Fruit fly (Drosophila melanogaster) whole organism, adult: ENCODE data around the gene CG34051.

Source experiments
- CG11617 ChIP-seq: fragments of 200-800 bp; sonication (Bioruptor generic); optimal IDR thresholded peaks from 2 replicates; lab custom pipeline; 2017; ENCODE audit warnings: mild to moderate bottlenecking, missing biosample characterization, missing genetic modification reagents, missing genetic modification characterization
- CG12768 ChIP-seq: fragments of 200-800 bp; sonication (Bioruptor generic); optimal IDR thresholded peaks from 2 replicates; lab custom pipeline; 2017; ENCODE audit warnings: missing biosample characterization, missing genetic modification characterization, mild to moderate bottlenecking, moderate library complexity, missing genetic modification reagents
- CG14711 ChIP-seq: fragments of 200-800 bp; sonication (Bioruptor generic); optimal IDR thresholded peaks from 2 replicates; lab custom pipeline; 2018; ENCODE audit warnings: missing biosample characterization, mild to moderate bottlenecking, missing genetic modification characterization, moderate library complexity
- CG1620 ChIP-seq: fragments of 200-800 bp; sonication (Bioruptor generic); optimal IDR thresholded peaks from 2 replicates; lab custom pipeline; 2016; ENCODE audit warnings: missing biosample characterization, missing genetic modification characterization
- CG33017 ChIP-seq: fragments of 200-800 bp; sonication (Bioruptor generic); optimal IDR thresholded peaks from 2 replicates; lab custom pipeline; 2018; ENCODE audit warnings: missing biosample characterization, mild to moderate bottlenecking, missing genetic modification characterization, moderate library complexity
- CG5204 ChIP-seq: fragments of 200-800 bp; sonication (Bioruptor generic); optimal IDR thresholded peaks from 2 replicates; lab custom pipeline; 2016; ENCODE audit warnings: missing biosample characterization, missing genetic modification characterization
- CG7045 ChIP-seq: fragments of 200-800 bp; sonication (Bioruptor generic); optimal IDR thresholded peaks from 2 replicates; lab custom pipeline; 2017; ENCODE audit warnings: missing biosample characterization, mild to moderate bottlenecking, missing genetic modification characterization
- CG7101 ChIP-seq: fragments of 200-800 bp; sonication (Bioruptor generic); optimal IDR thresholded peaks from 2 replicates; lab custom pipeline; 2018; ENCODE audit warnings: missing biosample characterization, mild to moderate bottlenecking, missing genetic modification characterization, moderate library complexity
- Clk ChIP-seq: fragments of 200-800 bp; sonication (Bioruptor generic); optimal IDR thresholded peaks from 2 replicates; lab custom pipeline; 2017; ENCODE audit warnings: missing biosample characterization, missing genetic modification characterization
- Crg-1 ChIP-seq: fragments of 200-800 bp; sonication (Bioruptor generic); optimal IDR thresholded peaks from 2 replicates; lab custom pipeline; 2016; ENCODE audit warnings: missing biosample characterization, missing genetic modification characterization
- Hr96 ChIP-seq: fragments of 200-800 bp; sonication (Bioruptor generic); optimal IDR thresholded peaks from 2 replicates; lab custom pipeline; 2016; ENCODE audit warnings: missing biosample characterization, missing genetic modification characterization
- Mnt ChIP-seq: fragments of 200-800 bp; sonication (Bioruptor generic); optimal IDR thresholded peaks from 2 replicates; lab custom pipeline; 2016; ENCODE audit warnings: missing biosample characterization, mild to moderate bottlenecking, missing genetic modification characterization
- bab1 ChIP-seq: fragments of 200-800 bp; sonication (Bioruptor generic); optimal IDR thresholded peaks from 3 replicates; lab custom pipeline; 2019; ENCODE audit warnings: missing biosample characterization, mild to moderate bottlenecking, missing genetic modification characterization, moderate library complexity
- cic ChIP-seq: fragments of 200-800 bp; sonication (Bioruptor generic); optimal IDR thresholded peaks from 2 replicates; lab custom pipeline; 2017; ENCODE audit warnings: missing biosample characterization, mild to moderate bottlenecking, missing genetic modification characterization, moderate library complexity
- cnc ChIP-seq, 2 experiments: fragments of >200 bp; optimal IDR thresholded peaks; 2 replicates each; lab custom pipeline; 2017
- kay ChIP-seq: fragments of 200-800 bp; sonication (Bioruptor generic); peaks from one replicate; lab custom pipeline; 2016; ENCODE audit warnings: missing biosample characterization, missing genetic modification characterization, borderline replicate concordance
- ovo ChIP-seq: fragments of 200-800 bp; sonication (Bioruptor generic); optimal IDR thresholded peaks from 2 replicates; lab custom pipeline; 2016; ENCODE audit warnings: missing biosample characterization, missing genetic modification characterization
- pad ChIP-seq: fragments of 200-800 bp; sonication (Bioruptor generic); optimal IDR thresholded peaks from 3 replicates; lab custom pipeline; 2017; ENCODE audit warnings: missing biosample characterization, missing genetic modification characterization, mild to moderate bottlenecking, moderate library complexity, missing genetic modification reagents
- tj ChIP-seq: fragments of 200-800 bp; sonication (Bioruptor generic); optimal IDR thresholded peaks from 3 replicates; lab custom pipeline; 2017; ENCODE audit warnings: missing biosample characterization, mild to moderate bottlenecking, missing genetic modification characterization, moderate library complexity
- toe ChIP-seq: fragments of 200-800 bp; sonication (Bioruptor generic); optimal IDR thresholded peaks from 2 replicates; lab custom pipeline; 2016; ENCODE audit warnings: missing biosample characterization, missing genetic modification characterization

The CG34051 gene

dm6 chr2L:19987875-19988665 is 27.2 kb upstream of the CG34051 start:
- TF ChIP-seq ovo (no peak), CG7045 (GFP tag; lab: Kevin White, UChicago) (no peak), Crg-1 (GFP tag; lab: Kevin White, UChicago) (no peak), Clk (no peak), tj (GFP tag; lab: Kevin White, UChicago) (no peak), Mnt (GFP tag; lab: Kevin White, UChicago) (no peak), CG7101 (no peak), CG11617 (GFP tag; lab: Kevin White, UChicago) (no peak), kay (no peak), pad (no peak), CG5204 (GFP tag; lab: Kevin White, UChicago) (no peak), cic (GFP tag; lab: Kevin White, UChicago) (no peak), bab1 (no peak), CG14711 (no peak), toe (no peak), CG1620 (GFP tag; lab: Kevin White, UChicago) (no peak), Hr96 (no peak), CG33017 (no peak)

- TF ChIP-seq bab1 (no peak), kay (no peak), cic (GFP tag; lab: Kevin White, UChicago) (peak; percentile 1), CG12768 (GFP tag; lab: Kevin White, UChicago) (no peak)
These were observed 6.6 kb upstream of the CG34051 start, which contains the start of gene Hf for dm6 chr2L:19967390-19967789. Gene Hf, minus strand, starts transcription at chr2L:19967685.

dm6 chr2L:19966410-19966809 is 5.6 kb upstream of the CG34051 start, which contains the start of gene OS9:
Gene OS9, minus strand, starts transcription at chr2L:19966510.
- TF ChIP-seq CG12768 (GFP tag; lab: Kevin White, UChicago): no peak
- no peak for TF ChIP-seq ovo
- TF ChIP-seq kay: no peak
- TF ChIP-seq tj (GFP tag; lab: Kevin White, UChicago): no peak
- TF ChIP-seq bab1: no peak
- no peak for TF ChIP-seq CG11617 (GFP tag; lab: Kevin White, UChicago)
- TF ChIP-seq CG14711: no peak
- no peak for TF ChIP-seq Clk
- no peak for TF ChIP-seq CG7045 (GFP tag; lab: Kevin White, UChicago)
- no peak for TF ChIP-seq cic (GFP tag; lab: Kevin White, UChicago)
- TF ChIP-seq toe: no peak

- TF ChIP-seq CG7101 (no peak), Crg-1 (GFP tag; lab: Kevin White, UChicago) (no peak), CG7045 (GFP tag; lab: Kevin White, UChicago) (no peak), toe (no peak), Mnt (GFP tag; lab: Kevin White, UChicago) (no peak), CG14711 (no peak), Clk (no peak), cic (GFP tag; lab: Kevin White, UChicago) (no peak), CG12768 (GFP tag; lab: Kevin White, UChicago) (no peak), CG1620 (GFP tag; lab: Kevin White, UChicago) (no peak)
These were observed 3.0 kb upstream of the CG34051 start, which contains the start of gene CG10680 for dm6 chr2L:19963836-19964235. Gene CG10680, plus strand, starts transcription at chr2L:19964136.

- TF ChIP-seq CG12768 (GFP tag; lab: Kevin White, UChicago) (no peak), Mnt (GFP tag; lab: Kevin White, UChicago) (no peak), kay (no peak), CG14711 (no peak), CG5204 (GFP tag; lab: Kevin White, UChicago) (no peak), Crg-1 (GFP tag; lab: Kevin White, UChicago) (no peak), ovo (no peak), pad (no peak), CG7045 (GFP tag; lab: Kevin White, UChicago) (no peak), Clk (no peak), cic (GFP tag; lab: Kevin White, UChicago) (no peak), CG33017 (no peak), Hr96 (no peak), cnc (optimal IDR thresholded peaks at IDR 0.05; lab: Kevin White, UChicago) (no peak), CG7101 (no peak), CG1620 (GFP tag; lab: Kevin White, UChicago) (no peak), toe (no peak)
These were observed 1.5 kb upstream of the CG34051 start, which contains the start of the genes CG13965 and CG16772 for dm6 chr2L:19962252-19962729. Gene CG13965, minus strand, starts transcription at chr2L:19962352. Gene CG16772, plus strand, starts transcription at chr2L:19962679.

- TF ChIP-seq CG1620 (GFP tag; lab: Kevin White, UChicago) (no peak), CG11617 (GFP tag; lab: Kevin White, UChicago) (no peak), CG5204 (GFP tag; lab: Kevin White, UChicago) (no peak), cic (GFP tag; lab: Kevin White, UChicago) (no peak), kay (no peak), CG7045 (GFP tag; lab: Kevin White, UChicago) (no peak), ovo (no peak), pad (no peak), Mnt (GFP tag; lab: Kevin White, UChicago) (no peak), CG14711 (no peak), CG7101 (no peak)
These were observed 755 bp upstream of the CG34051 start, which contains the start of gene CG42866 for dm6 chr2L:19961585-19961984. Gene CG42866, minus strand, starts transcription at chr2L:19961685.
